Worm (Caenorhabditis elegans) whole organism, L4 larva: ENCODE measurements around the gene F40G12.5.
A peak's percentile ranks its signal among the peaks of the same experiment; 100 is the strongest.

Source experiments
- D1046.2 ChIP-seq: fragments of 200-800 bp; sonication (Bioruptor generic); IDR thresholded peaks from 2 replicates; pipeline ENCODE4 v1.3.6; 2022; ENCODE audit warnings: missing genetic modification characterization, missing compliant biosample characterization
- F10B5.3 ChIP-seq: sonication (generic microtip); optimal IDR thresholded peaks from 2 replicates; lab custom pipeline; 2016; ENCODE audit warnings: mild to moderate bottlenecking, missing genetic modification characterization, missing compliant biosample characterization
- T26A8.4 ChIP-seq: fragments of 200-800 bp; sonication (Bioruptor generic); IDR thresholded peaks from 2 replicates; pipeline ENCODE4 v1.3.6; 2022; ENCODE audit warnings: missing genetic modification characterization, missing compliant biosample characterization
- Y75B8A.6 ChIP-seq: fragments of 200-800 bp; sonication (Bioruptor generic); IDR thresholded peaks from 2 replicates; pipeline ENCODE4 v1.3.6; 2022; ENCODE audit warnings: missing genetic modification reagents, missing genetic modification characterization, missing compliant biosample characterization
- aha-1 ChIP-seq: fragments of 150-350 bp; peaks from one replicate; lab custom pipeline; 2014; ENCODE audit warnings: missing biosample characterization, missing genetic modification characterization
- ceh-32 ChIP-seq: sonication (generic microtip); optimal IDR thresholded peaks from 2 replicates; lab custom pipeline; 2016; ENCODE audit warnings: mild to moderate bottlenecking, missing genetic modification characterization, missing compliant biosample characterization; ENCODE audit not compliant: poor library complexity
- ceh-44 ChIP-seq: fragments of 200-800 bp; sonication (Bioruptor generic); IDR thresholded peaks from 2 replicates; pipeline ENCODE4 v1.3.6; 2022; ENCODE audit warnings: missing genetic modification reagents, missing genetic modification characterization, missing compliant biosample characterization
- ceh-62 ChIP-seq: sonication (generic microtip); optimal IDR thresholded peaks from 2 replicates; lab custom pipeline; 2017; ENCODE audit warnings: missing biosample characterization, missing genetic modification characterization
- ceh-82 ChIP-seq: sonication (generic microtip); optimal IDR thresholded peaks from 2 replicates; lab custom pipeline; 2017; ENCODE audit warnings: missing biosample characterization, missing genetic modification characterization
- ces-1 ChIP-seq: fragments of 150-350 bp; sonication (generic microtip); optimal IDR thresholded peaks from 4 replicates; lab custom pipeline; 2014; ENCODE audit warnings: missing biosample characterization, missing genetic modification reagents, missing genetic modification characterization
- cey-2 ChIP-seq: sonication (generic microtip); optimal IDR thresholded peaks from 3 replicates; lab custom pipeline; 2017; ENCODE audit warnings: missing genetic modification characterization, mild to moderate bottlenecking, missing compliant biosample characterization, antibody characterized with exemption, borderline replicate concordance; ENCODE audit not compliant: insufficient read depth
- daf-12 ChIP-seq: fragments of 150-350 bp; optimal IDR thresholded peaks from 2 replicates; lab custom pipeline; 2014; ENCODE audit warnings: missing biosample characterization, missing genetic modification reagents, missing genetic modification characterization
- daf-16 ChIP-seq, 3 experiments: sonication (generic microtip); optimal IDR thresholded peaks; 2 replicates each; lab custom pipeline; 2016 to 2017; ENCODE audit warnings: missing genetic modification characterization in 3 of 3, missing genetic modification reagents in 3 of 3, mild to moderate bottlenecking in 2 of 3, missing compliant biosample characterization in 2 of 3, missing biosample characterization in 1 of 3, moderate library complexity in 1 of 3
- duxl-1 ChIP-seq: sonication (generic microtip); optimal IDR thresholded peaks from 2 replicates; lab custom pipeline; 2016; ENCODE audit warnings: mild to moderate bottlenecking, missing genetic modification characterization, moderate library complexity, missing compliant biosample characterization; ENCODE audit not compliant: poor library complexity
- dve-1 ChIP-seq: sonication (generic microtip); optimal IDR thresholded peaks from 2 replicates; lab custom pipeline; 2017; ENCODE audit warnings: antibody characterized with exemption, mild to moderate bottlenecking, missing genetic modification characterization, missing compliant biosample characterization; ENCODE audit not compliant: insufficient read depth
- egl-27 ChIP-seq: sonication (generic microtip); optimal IDR thresholded peaks from 3 replicates; lab custom pipeline; 2017; ENCODE audit warnings: missing biosample characterization, missing genetic modification reagents, missing genetic modification characterization
- fkh-10 ChIP-seq: fragments of 150-350 bp; optimal IDR thresholded peaks from 2 replicates; lab custom pipeline; 2014; ENCODE audit warnings: missing biosample characterization, missing genetic modification reagents, missing genetic modification characterization
- fos-1 ChIP-seq: fragments of 150-350 bp; optimal IDR thresholded peaks from 2 replicates; lab custom pipeline; 2014; ENCODE audit warnings: missing biosample characterization, missing genetic modification characterization
- gei-8 ChIP-seq: fragments of 200-800 bp; sonication (Bioruptor generic); optimal IDR thresholded peaks from 2 replicates; lab custom pipeline; 2018; ENCODE audit warnings: mild to moderate bottlenecking, missing genetic modification characterization, missing compliant biosample characterization
- hif-1 ChIP-seq, 2 experiments: sonication (generic microtip); optimal IDR thresholded peaks; 2 replicates each; lab custom pipeline; 2016 to 2017; ENCODE audit warnings: missing compliant biosample characterization in 2 of 2, missing genetic modification characterization in 2 of 2, missing genetic modification reagents in 2 of 2, missing genotype in 2 of 2, mild to moderate bottlenecking in 1 of 2
- hlh-11 ChIP-seq: fragments of 200-800 bp; sonication (Bioruptor generic); optimal IDR thresholded peaks from 2 replicates; lab custom pipeline; 2018; ENCODE audit warnings: mild to moderate bottlenecking, missing genetic modification characterization, missing compliant biosample characterization
- lim-7 ChIP-seq: fragments of 200-800 bp; sonication (Bioruptor generic); IDR thresholded peaks from 2 replicates; pipeline ENCODE4 v1.3.6; 2022; ENCODE audit warnings: missing genetic modification characterization, missing compliant biosample characterization
- lin-15B ChIP-seq: fragments of 150-350 bp; sonication (generic microtip); optimal IDR thresholded peaks from 3 replicates; lab custom pipeline; 2014; ENCODE audit warnings: missing biosample characterization, missing genetic modification characterization
- lsy-2 ChIP-seq, 2 experiments: fragments of 150-350 bp in 1 of 2; sonication (generic microtip) in 1 of 2; optimal IDR thresholded peaks; 2 replicates each; lab custom pipeline; 2014 to 2017; ENCODE audit warnings: missing biosample characterization in 2 of 2, missing genetic modification characterization in 2 of 2
- madf-5 ChIP-seq, 2 experiments: fragments of 200-800 bp; sonication (Bioruptor generic); IDR thresholded peaks; 2 replicates each; pipeline ENCODE4 v1.3.6; 2022; ENCODE audit warnings: missing compliant biosample characterization in 2 of 2, missing genetic modification characterization in 2 of 2
- mxl-2 ChIP-seq: fragments of 200-800 bp; sonication (Bioruptor generic); conservative IDR thresholded peaks from 2 replicates; pipeline ENCODE4 v1.3.6; 2022; ENCODE audit warnings: missing genetic modification reagents, missing genetic modification characterization, missing compliant biosample characterization
- nhr-237 ChIP-seq: sonication (generic microtip); optimal IDR thresholded peaks from 2 replicates; lab custom pipeline; 2017; ENCODE audit warnings: missing biosample characterization, missing genetic modification characterization
- nhr-25 ChIP-seq: sonication (generic microtip); optimal IDR thresholded peaks from 2 replicates; lab custom pipeline; 2017; ENCODE audit warnings: missing genetic modification characterization, mild to moderate bottlenecking, missing compliant biosample characterization, antibody characterized with exemption, moderate library complexity, borderline replicate concordance; ENCODE audit not compliant: insufficient read depth
- nhr-28 ChIP-seq: fragments of 150-350 bp; optimal IDR thresholded peaks from 2 replicates; lab custom pipeline; 2014; ENCODE audit warnings: missing biosample characterization, missing genetic modification characterization
- nhr-42 ChIP-seq: fragments of 200-800 bp; sonication (Bioruptor generic); IDR thresholded peaks from 2 replicates; pipeline ENCODE4 v1.3.6; 2022; ENCODE audit warnings: missing genetic modification characterization, missing compliant biosample characterization
- nhr-48 ChIP-seq: sonication (generic microtip); optimal IDR thresholded peaks from 2 replicates; lab custom pipeline; 2016; ENCODE audit warnings: mild to moderate bottlenecking, missing genetic modification characterization, missing compliant biosample characterization
- nhr-76 ChIP-seq: fragments of 150-350 bp; optimal IDR thresholded peaks from 2 replicates; lab custom pipeline; 2014; ENCODE audit warnings: missing biosample characterization, missing genetic modification characterization
- pha-4 ChIP-seq, 2 experiments: fragments of 150-350 bp in 1 of 2; fragments of 200-800 bp in 1 of 2; sonication (Bioruptor generic) in 1 of 2; IDR thresholded peaks in 1 of 2; optimal IDR thresholded peaks in 1 of 2; 2 replicates each; pipeline versions ENCODE4 v1.3.6 to Lab custom; 2014 to 2022; ENCODE audit warnings: missing genetic modification characterization in 2 of 2, missing genetic modification reagents in 2 of 2, missing biosample characterization in 1 of 2, missing compliant biosample characterization in 1 of 2
- pqm-1 ChIP-seq: sonication (generic microtip); optimal IDR thresholded peaks from 2 replicates; lab custom pipeline; 2017; ENCODE audit warnings: missing biosample characterization, missing genetic modification characterization
- skn-1 ChIP-seq: fragments of 150-350 bp; optimal IDR thresholded peaks from 2 replicates; lab custom pipeline; 2014; ENCODE audit warnings: missing biosample characterization, missing genetic modification characterization
- spr-1 ChIP-seq: sonication (generic microtip); optimal IDR thresholded peaks from 2 replicates; lab custom pipeline; 2016; ENCODE audit warnings: mild to moderate bottlenecking, missing genetic modification characterization, missing compliant biosample characterization
- tag-97 ChIP-seq: fragments of 200-800 bp; sonication (Bioruptor generic); IDR thresholded peaks from 2 replicates; pipeline ENCODE4 v1.3.6; 2022; ENCODE audit warnings: missing genetic modification characterization, missing compliant biosample characterization
- unc-130 ChIP-seq: sonication (generic microtip); optimal IDR thresholded peaks from 2 replicates; lab custom pipeline; 2016; ENCODE audit warnings: missing genetic modification reagents, missing genetic modification characterization, missing compliant biosample characterization
- ztf-11 ChIP-seq: fragments of 150-350 bp; optimal IDR thresholded peaks from 2 replicates; lab custom pipeline; 2014; ENCODE audit warnings: missing biosample characterization, missing genetic modification characterization

F40G12.5 gene

DNA sequence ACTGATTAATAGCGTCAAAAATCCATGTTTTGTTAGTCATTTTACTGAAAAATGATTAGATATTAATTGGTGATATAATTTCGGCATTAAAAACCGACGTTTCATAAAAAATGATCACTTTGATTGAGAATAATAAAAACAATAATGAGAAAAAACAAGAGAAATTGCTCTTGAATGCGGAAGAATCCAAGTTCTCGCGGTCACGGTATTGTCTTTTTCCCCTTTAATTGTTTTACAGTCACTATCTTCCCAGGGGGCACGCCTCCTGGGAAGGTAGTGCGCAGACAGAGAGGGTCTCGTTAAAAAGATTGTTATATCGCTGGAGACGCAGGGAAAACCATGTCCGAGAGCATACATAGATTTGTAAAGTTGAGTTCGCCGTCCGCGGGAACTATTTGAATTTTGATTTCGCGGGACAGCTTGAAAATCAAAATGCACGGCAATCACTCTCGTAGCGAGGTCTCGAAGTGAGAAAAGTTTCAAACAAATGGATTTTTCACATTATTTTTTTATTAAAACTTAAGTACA lies 23.1 kb upstream of the F40G12.5 start, which contains the start of gene F14D7.2:
F14D7.2 (minus strand) TSS at position 51 of the 528 bp plus-strand sequence.
- peak; percentile 4 for TF ChIP-seq aha-1 (tag; lab: Kevin White, UChicago)
- no peak for TF ChIP-seq ces-1 (GFP tag; lab: Kevin White, UChicago)

DNA sequence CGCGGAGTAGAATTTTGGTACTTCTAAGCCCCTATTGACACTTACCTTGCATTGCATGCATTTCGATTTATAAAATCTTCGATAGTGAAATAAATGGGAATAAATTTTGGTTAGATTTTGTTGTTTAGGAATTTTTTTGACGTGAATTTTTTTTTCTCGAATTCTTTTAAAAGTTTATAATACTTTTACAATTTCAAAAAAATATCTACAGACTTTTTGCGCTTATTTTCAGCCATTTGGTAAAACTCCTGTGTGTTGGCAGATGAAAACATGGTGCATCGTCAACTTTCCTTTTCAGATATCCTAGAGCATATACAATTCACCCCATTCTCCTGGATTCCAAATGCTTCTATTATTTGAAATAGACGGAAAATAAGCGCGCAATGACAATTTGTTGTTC lies 20.0 kb upstream of the F40G12.5 start, which contains the start of gene F14D7.18:
F14D7.18 (minus strand) TSS at position 101 of the 400 bp plus-strand sequence.
- no peak for TF ChIP-seq nhr-76 (tag; lab: Kevin White, UChicago)
- no peak for TF ChIP-seq lsy-2 (tag; optimal IDR thresholded peaks at IDR 0.05; lab: Kevin White, UChicago)

DNA sequence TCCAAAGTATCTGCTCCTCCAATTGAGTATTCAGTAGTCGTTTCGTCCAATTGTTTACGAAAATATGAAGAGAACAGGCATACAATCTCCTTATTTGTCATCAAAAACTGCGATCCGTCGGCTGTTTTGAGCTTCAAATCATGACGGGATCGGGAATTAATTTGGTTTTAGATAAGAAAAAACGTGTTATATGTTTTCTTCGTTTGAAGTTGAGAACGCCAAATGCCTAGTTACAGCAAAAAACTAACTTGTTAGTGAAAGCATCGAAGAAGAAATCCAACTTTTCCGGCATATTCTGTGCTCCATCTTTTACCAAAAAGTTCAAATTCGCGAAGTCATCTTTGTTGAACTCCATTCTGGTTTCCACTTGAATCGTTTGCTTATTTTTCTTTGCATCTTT lies 18.7 kb upstream of the F40G12.5 start, which contains the start of gene F14D7.1:
F14D7.1 (minus strand) TSS at position 101 of the 400 bp plus-strand sequence.
- TF ChIP-seq unc-130 (GFP tag; lab: Kevin White, UChicago) (no peak), ztf-11 (tag; lab: Kevin White, UChicago) (no peak), nhr-48 (tag; lab: Kevin White, UChicago) (no peak), aha-1 (tag; lab: Kevin White, UChicago) (no peak), pqm-1 (tag; lab: Kevin White, UChicago) (no peak), lin-15B (no peak), T26A8.4 (no peak), D1046.2 (GFP tag; lab: Robert Waterston, UW) (no peak), tag-97 (GFP tag; lab: Robert Waterston, UW) (no peak), spr-1 (tag; lab: Kevin White, UChicago) (no peak), ceh-82 (tag; lab: Kevin White, UChicago) (no peak), Y75B8A.6 (GFP tag; lab: Robert Waterston, UW) (no peak), duxl-1 (tag; lab: Kevin White, UChicago) (no peak), mxl-2 (GFP tag; lab: Robert Waterston, UW) (no peak), hif-1 (tag; optimal IDR thresholded peaks at IDR 0.05; lab: Kevin White, UChicago) (no peak), skn-1 (tag; lab: Kevin White, UChicago) (no peak), fos-1 (tag; lab: Kevin White, UChicago) (no peak), daf-12 (tag; lab: Kevin White, UChicago) (no peak), F10B5.3 (tag; lab: Kevin White, UChicago) (no peak), gei-8 (GFP tag; lab: Kevin White, UChicago) (no peak)

DNA sequence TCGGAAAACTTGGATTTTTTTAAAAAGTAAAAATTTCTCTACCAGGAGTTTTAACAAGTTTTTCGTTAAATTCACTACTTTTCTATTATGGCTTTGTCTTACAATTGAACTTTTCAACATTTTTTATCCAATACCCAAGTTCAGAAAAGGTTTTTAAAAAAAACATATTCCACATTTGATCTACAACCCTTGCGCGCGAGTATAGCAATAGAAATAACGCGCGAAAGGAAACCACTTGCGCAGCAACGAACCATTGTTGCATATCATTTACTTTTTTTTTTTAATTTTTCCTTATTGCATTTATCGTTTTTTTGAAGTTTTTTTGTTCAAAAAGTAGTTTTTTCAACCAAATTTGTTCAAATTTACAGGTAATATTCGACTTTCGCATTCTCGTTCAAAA lies 15.2 kb upstream of the F40G12.5 start, which contains the start of gene F40G12.11:
F40G12.11 (plus strand) TSS at position 369 of the 400 bp plus-strand sequence.
- no peak for TF ChIP-seq lim-7 (GFP tag; lab: Robert Waterston, UW)
- TF ChIP-seq dve-1: no peak
- no peak for TF ChIP-seq nhr-42 (GFP tag; lab: Robert Waterston, UW)
- no peak for TF ChIP-seq ceh-82 (tag; lab: Kevin White, UChicago)
- TF ChIP-seq ceh-62 (tag; lab: Kevin White, UChicago): no peak
- TF ChIP-seq hlh-11: no peak

DNA sequence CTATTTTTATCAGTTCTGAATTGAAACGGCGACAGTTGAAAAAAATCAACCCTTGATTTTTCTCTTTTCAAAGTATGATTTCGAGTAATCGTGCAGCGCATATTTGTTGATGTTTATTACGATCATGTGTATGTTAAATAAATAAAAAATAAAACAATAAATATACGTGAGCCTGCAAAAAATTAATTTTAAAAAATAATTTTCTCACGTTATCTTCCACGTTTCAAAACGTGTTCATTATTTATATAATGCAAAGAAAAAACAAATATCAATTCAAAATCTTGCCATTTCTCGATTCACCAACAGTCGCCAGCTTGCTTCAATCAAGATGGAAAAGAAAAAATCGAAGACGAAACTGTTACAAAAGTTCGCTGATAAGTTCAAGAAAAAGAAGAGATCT lies 12.6 kb upstream of the F40G12.5 start, which contains the start of gene F40G12.10:
F40G12.10 (plus strand) TSS at position 301 of the 400 bp plus-strand sequence.
- TF ChIP-seq lsy-2 (tag; optimal IDR thresholded peaks at IDR 0.05; lab: Kevin White, UChicago) (no peak), egl-27 (tag; lab: Kevin White, UChicago) (no peak)

DNA sequence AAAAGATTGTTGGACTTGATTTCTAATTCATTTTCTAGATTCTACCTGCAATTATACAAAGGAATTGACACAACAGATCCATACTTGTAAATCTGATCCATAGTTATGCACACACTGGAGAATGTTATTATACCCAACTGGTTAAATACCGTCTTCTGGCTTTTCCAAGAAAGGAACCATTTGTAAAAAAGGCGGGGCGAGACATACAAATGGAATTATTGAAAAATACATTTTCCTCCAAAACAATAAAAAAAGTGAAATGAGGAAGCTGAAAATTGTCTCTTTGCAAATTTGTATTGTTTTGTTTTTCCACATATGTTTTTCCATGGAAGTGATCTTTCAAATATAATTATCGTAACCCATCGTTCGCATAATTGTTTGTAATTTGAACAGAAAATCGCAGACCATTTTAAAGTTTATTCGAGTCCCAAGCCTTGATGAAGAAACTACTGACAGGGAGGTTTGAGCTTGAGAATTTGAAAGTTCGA lies 11.6 kb upstream of the F40G12.5 start, which contains the start of the genes srt-74 and F40G12.9:
srt-74 (minus strand) TSS at position 101 of the 488 bp plus-strand sequence.
F40G12.9 (plus strand) TSS at position 438 of the 488 bp plus-strand sequence.
- TF ChIP-seq daf-12 (tag; lab: Kevin White, UChicago) (no peak), lim-7 (GFP tag; lab: Robert Waterston, UW) (no peak), fkh-10 (GFP tag; lab: Kevin White, UChicago) (no peak), nhr-237 (tag; lab: Kevin White, UChicago) (no peak), pha-4 (GFP tag; IDR thresholded peaks at IDR 0.05; lab: Robert Waterston, UW) (no peak), pha-4 (tag; optimal IDR thresholded peaks at IDR 0.05; lab: Kevin White, UChicago) (no peak), F10B5.3 (tag; lab: Kevin White, UChicago) (no peak), ceh-44 (GFP tag; lab: Robert Waterston, UW) (no peak), madf-5 (GFP tag; IDR thresholded peaks at IDR 0.05; lab: Robert Waterston, UW) (no peak), daf-16 (GFP tag; optimal IDR thresholded peaks at IDR 0.05; lab: Kevin White, UChicago) (no peak), daf-16 (tag; optimal IDR thresholded peaks at IDR 0.05; lab: Kevin White, UChicago) (no peak), ceh-32 (no peak), nhr-25 (tag; lab: Kevin White, UChicago) (no peak), spr-1 (tag; lab: Kevin White, UChicago) (no peak), cey-2 (tag; lab: Kevin White, UChicago) (no peak), nhr-28 (tag; lab: Kevin White, UChicago) (no peak), duxl-1 (tag; lab: Kevin White, UChicago) (no peak)
